Fruit fly (Drosophila melanogaster): ENCODE data around the gene CG4577.

Gene CG4577

dm6 chr2L:1143286-1143685, 8.8 kb downstream of the CG4577 start:
- TF ChIP-seq CG11294 (GFP tag; IDR thresholded peaks at IDR 0.05) (no peak), CG10631 (GFP tag; optimal IDR thresholded peaks at IDR 0.05) (no peak), vri (GFP tag; optimal IDR thresholded peaks at IDR 0.05) (no peak)

- TF ChIP-seq CG6792 (GFP tag; optimal IDR thresholded peaks at IDR 0.05) (peak; percentile 74), fd85E (GFP tag; optimal IDR thresholded peaks at IDR 0.05) (no peak), Eip78C (GFP tag) (peak; percentile 93), esn (GFP tag; optimal IDR thresholded peaks at IDR 0.05) (peak; percentile 94), CG3032 (tag; optimal IDR thresholded peaks at IDR 0.05) (peak; percentile 69), Lpt (GFP tag; optimal IDR thresholded peaks at IDR 0.05) (peak; percentile 13), CG6163 (GFP tag; IDR thresholded peaks at IDR 0.05) (peak; percentile 73), salr (GFP tag; optimal IDR thresholded peaks at IDR 0.05) (peak in 1 of 2 experiments; percentile 2), OdsH (GFP tag; optimal IDR thresholded peaks at IDR 0.05) (peak; percentile 82), fd59A (GFP tag; optimal IDR thresholded peaks at IDR 0.05) (peak; percentile 45), CG11762 (GFP tag; optimal IDR thresholded peaks at IDR 0.05; ENCODE audit: insufficient read depth) (peak; percentile 49), pdm3 (GFP tag; optimal IDR thresholded peaks at IDR 0.05) (peak; percentile 83), CG4318 (GFP tag; optimal IDR thresholded peaks at IDR 0.05) (no peak), CG34406 (GFP tag; optimal IDR thresholded peaks at IDR 0.05) (peak; percentile 74), svp (GFP tag) (peak; percentile 95), Sox102F (GFP tag; optimal IDR thresholded peaks at IDR 0.05) (peak; percentile 91), CG11902 (GFP tag; optimal IDR thresholded peaks at IDR 0.05) (peak; percentile 65), Blimp-1 (GFP tag; optimal IDR thresholded peaks at IDR 0.05) (peak; percentile 84), Hr38 (GFP tag; optimal IDR thresholded peaks at IDR 0.05) (no peak), Sox14 (GFP tag; optimal IDR thresholded peaks at IDR 0.05) (peak; percentile 87), CG15336 (GFP tag; IDR thresholded peaks at IDR 0.05) (peak; percentile 61), CG11294 (GFP tag; IDR thresholded peaks at IDR 0.05) (peak; percentile 32; the same call in 1 of the 2 replicates), ss (GFP tag; optimal IDR thresholded peaks at IDR 0.05) (no peak), eg (GFP tag; IDR thresholded peaks at IDR 0.05) (peak; percentile 57; the same call in 2 of the 3 replicates), dsx (GFP tag; optimal IDR thresholded peaks at IDR 0.05; ENCODE audit: poor library complexity, severe bottlenecking) (peak; percentile 70), CG3919 (GFP tag; optimal IDR thresholded peaks at IDR 0.05) (peak; percentile 78), CG31627 (GFP tag; optimal IDR thresholded peaks at IDR 0.05) (peak; percentile 93), CG32006 (GFP tag; optimal IDR thresholded peaks at IDR 0.05) (peak; percentile 61), Eip93F (GFP tag; optimal IDR thresholded peaks at IDR 0.05) (peak; percentile 93), Ets21C (GFP tag; optimal IDR thresholded peaks at IDR 0.05) (peak; percentile 89), Smox (GFP tag; optimal IDR thresholded peaks at IDR 0.05) (peak; percentile 89), CG1621 (tag; optimal IDR thresholded peaks at IDR 0.05) (peak; percentile 52), Gug (GFP tag; IDR thresholded peaks at IDR 0.05) (no peak), CG8319 (GFP tag; optimal IDR thresholded peaks at IDR 0.05) (peak; percentile 58), Sox15 (GFP tag; optimal IDR thresholded peaks at IDR 0.05) (peak; percentile 49), Hr4 (GFP tag; optimal IDR thresholded peaks at IDR 0.05) (no peak), CG8119 (GFP tag; IDR thresholded peaks at IDR 0.05) (peak; percentile 64), CG8632 (GFP tag; optimal IDR thresholded peaks at IDR 0.05) (peak; percentile 69), topi (GFP tag; optimal IDR thresholded peaks at IDR 0.05) (peak; percentile 91), Ets96B (tag; optimal IDR thresholded peaks at IDR 0.05) (peak; percentile 68), CG6854 (GFP tag; optimal IDR thresholded peaks at IDR 0.05) (peak; percentile 53), CG16779 (tag; optimal IDR thresholded peaks at IDR 0.05) (no peak), Met (GFP tag; optimal IDR thresholded peaks at IDR 0.05) (peak; percentile 92), CG10631 (GFP tag; optimal IDR thresholded peaks at IDR 0.05) (peak; percentile 62), lz (GFP tag; optimal IDR thresholded peaks at IDR 0.05) (peak; percentile 91), cyc (GFP tag; optimal IDR thresholded peaks at IDR 0.05) (peak; percentile 91)
These were observed 10.2 kb downstream of the CG4577 start for dm6 chr2L:1144371-1145360.
